ENCODE assay signal across 5 fruit fly cellular contexts in genomic region chr3R:11650105-11651039, dm6.
A peak's percentile ranks its signal among the peaks of the same experiment; 100 is the strongest.
TF ChIP-seq lines count a peak whose summit lies in the region.

Csk (minus strand) TSS chr3R:11650706.
Elp1 (plus strand) TSS chr3R:11650971.

- no peak for TF ChIP-seq CTCF in whole organism, embryonic (GFP tag; optimal IDR thresholded peaks at IDR 0.05; lab: Kevin White, UChicago)

TF ChIP-seq in whole organism, adult, 20 proteins besides CTCF, POLR2A, EP300 and RAD21 (continues in another document):
- peak; percentile 47 for TF ChIP-seq CG14711 (tag; optimal IDR thresholded peaks at IDR 0.05; lab: Kevin White, UChicago)
- peak; percentile 49 for TF ChIP-seq CG7045 (GFP tag; optimal IDR thresholded peaks at IDR 0.05; lab: Kevin White, UChicago)
- peak; percentile 76 for TF ChIP-seq toe (GFP tag; optimal IDR thresholded peaks at IDR 0.05; lab: Kevin White, UChicago)
- TF ChIP-seq tj (GFP tag; optimal IDR thresholded peaks at IDR 0.05; lab: Kevin White, UChicago): peak; percentile 42
- TF ChIP-seq cnc (optimal IDR thresholded peaks at IDR 0.05; lab: Kevin White, UChicago): no peak
- peak; percentile 43 for TF ChIP-seq Clk (GFP tag; optimal IDR thresholded peaks at IDR 0.05; lab: Kevin White, UChicago)
- TF ChIP-seq CG33017 (tag; optimal IDR thresholded peaks at IDR 0.05; lab: Kevin White, UChicago): peak; percentile 52
- peak; percentile 97 for TF ChIP-seq Mnt (GFP tag; optimal IDR thresholded peaks at IDR 0.05; lab: Kevin White, UChicago)
- TF ChIP-seq CG11617 (GFP tag; optimal IDR thresholded peaks at IDR 0.05; lab: Kevin White, UChicago): peak; percentile 66
- no peak for TF ChIP-seq CG12768 (GFP tag; optimal IDR thresholded peaks at IDR 0.05; lab: Kevin White, UChicago)
- peak; percentile 55 for TF ChIP-seq CG5204 (GFP tag; optimal IDR thresholded peaks at IDR 0.05; lab: Kevin White, UChicago)
- TF ChIP-seq kay (GFP tag; lab: Kevin White, UChicago; ENCODE audit: borderline replicate concordance): peak; percentile 65
- peak; percentile 59 for TF ChIP-seq Hr96 (GFP tag; optimal IDR thresholded peaks at IDR 0.05; lab: Kevin White, UChicago)
- TF ChIP-seq bab1 (GFP tag; optimal IDR thresholded peaks at IDR 0.05; lab: Kevin White, UChicago): peak; percentile 71
- TF ChIP-seq CG7101 (tag; optimal IDR thresholded peaks at IDR 0.05; lab: Kevin White, UChicago): peak; percentile 74
- TF ChIP-seq CG1620 (GFP tag; optimal IDR thresholded peaks at IDR 0.05; lab: Kevin White, UChicago): peak; percentile 76
- peak; percentile 78 for TF ChIP-seq cic (GFP tag; optimal IDR thresholded peaks at IDR 0.05; lab: Kevin White, UChicago)
- peak; percentile 67 for TF ChIP-seq pad (GFP tag; optimal IDR thresholded peaks at IDR 0.05; lab: Kevin White, UChicago)

TF ChIP-seq in whole organism, embryonic, 481 proteins besides CTCF, POLR2A, EP300 and RAD21 (continues in another document):
- TF ChIP-seq zfh2 (GFP tag; optimal IDR thresholded peaks at IDR 0.05; lab: Kevin White, UChicago) (peak; percentile 71), inv (GFP tag; IDR thresholded peaks at IDR 0.05; lab: Robert Waterston, UW; ENCODE audit: partially characterized antibody) (peak; percentile 37; the same call in 1 of the 2 replicates), CG11247 (GFP tag; IDR thresholded peaks at IDR 0.05; lab: Robert Waterston, UW) (no peak), CG10147 (GFP tag; optimal IDR thresholded peaks at IDR 0.05; lab: Kevin White, UChicago) (peak; percentile 52), CG3281 (GFP tag; optimal IDR thresholded peaks at IDR 0.05; lab: Kevin White, UChicago) (peak; percentile 20), vfl (GFP tag; optimal IDR thresholded peaks at IDR 0.05; lab: Kevin White, UChicago) (no peak), NC2α (GFP tag; optimal IDR thresholded peaks at IDR 0.05; lab: Kevin White, UChicago) (no peak), corto (GFP tag; optimal IDR thresholded peaks at IDR 0.05; lab: Kevin White, UChicago) (no peak), CG1792 (GFP tag; optimal IDR thresholded peaks at IDR 0.05; lab: Kevin White, UChicago) (peak; percentile 14), repo (GFP tag; optimal IDR thresholded peaks at IDR 0.05; lab: Kevin White, UChicago) (no peak), slp2 (GFP tag; optimal IDR thresholded peaks at IDR 0.05; lab: Kevin White, UChicago) (no peak), Six4 (GFP tag; optimal IDR thresholded peaks at IDR 0.05; lab: Kevin White, UChicago) (no peak), CG4707 (GFP tag; optimal IDR thresholded peaks at IDR 0.05; lab: Kevin White, UChicago) (no peak), CG10267 (tag; optimal IDR thresholded peaks at IDR 0.05; lab: Kevin White, UChicago) (peak; percentile 98), NfI (GFP tag; optimal IDR thresholded peaks at IDR 0.05; lab: Kevin White, UChicago) (peak; percentile 57), C15 (GFP tag; IDR thresholded peaks at IDR 0.05; lab: Robert Waterston, UW) (no peak), CG11504 (tag; optimal IDR thresholded peaks at IDR 0.05; lab: Kevin White, UChicago) (peak; percentile 75), CG16779 (GFP tag; IDR thresholded peaks at IDR 0.05; lab: Robert Waterston, UW) (no peak), Oaz (GFP tag; IDR thresholded peaks at IDR 0.05; lab: Robert Waterston, UW) (no peak)

TF ChIP-seq in whole organism, prepupa, 60 proteins besides CTCF, POLR2A, EP300 and RAD21 (continues in another document):
- TF ChIP-seq CG3919 (GFP tag; optimal IDR thresholded peaks at IDR 0.05; lab: Kevin White, UChicago): peak; percentile 56
- peak in 1 of 2 experiments; percentile 12 for TF ChIP-seq ss (GFP tag; optimal IDR thresholded peaks at IDR 0.05; lab: Kevin White, UChicago)
- TF ChIP-seq net (GFP tag; optimal IDR thresholded peaks at IDR 0.05; lab: Kevin White, UChicago): peak; percentile 23
- TF ChIP-seq Eip93F (GFP tag; optimal IDR thresholded peaks at IDR 0.05; lab: Kevin White, UChicago): peak; percentile 38
- TF ChIP-seq dac (GFP tag; optimal IDR thresholded peaks at IDR 0.05; lab: Kevin White, UChicago): peak; percentile 3
- no peak for TF ChIP-seq CG6163 (GFP tag; IDR thresholded peaks at IDR 0.05; lab: Robert Waterston, UW)
- TF ChIP-seq lz (GFP tag; optimal IDR thresholded peaks at IDR 0.05; lab: Kevin White, UChicago): peak; percentile 45
- TF ChIP-seq Sox102F (GFP tag; optimal IDR thresholded peaks at IDR 0.05; lab: Kevin White, UChicago): peak; percentile 57
- peak; percentile 6 for TF ChIP-seq CG6808 (GFP tag; optimal IDR thresholded peaks at IDR 0.05; lab: Kevin White, UChicago)
- peak; percentile 56 for TF ChIP-seq CG3032 (tag; optimal IDR thresholded peaks at IDR 0.05; lab: Kevin White, UChicago)
- peak; percentile 1 for TF ChIP-seq CG10669 (GFP tag; optimal IDR thresholded peaks at IDR 0.05; lab: Kevin White, UChicago)
- TF ChIP-seq CG6792 (GFP tag; optimal IDR thresholded peaks at IDR 0.05; lab: Kevin White, UChicago): peak; percentile 12
- TF ChIP-seq CG6276 (GFP tag; optimal IDR thresholded peaks at IDR 0.05; lab: Kevin White, UChicago): no peak
- peak; percentile 60 for TF ChIP-seq Met (GFP tag; optimal IDR thresholded peaks at IDR 0.05; lab: Kevin White, UChicago)
- no peak for TF ChIP-seq Blimp-1 (GFP tag; optimal IDR thresholded peaks at IDR 0.05; lab: Kevin White, UChicago)
- peak; percentile 39 for TF ChIP-seq topi (GFP tag; optimal IDR thresholded peaks at IDR 0.05; lab: Kevin White, UChicago)
- TF ChIP-seq CG4318 (GFP tag; optimal IDR thresholded peaks at IDR 0.05; lab: Kevin White, UChicago): no peak
- no peak for TF ChIP-seq salr (GFP tag; optimal IDR thresholded peaks at IDR 0.05; lab: Kevin White, UChicago)
- peak; percentile 51 for TF ChIP-seq cyc (GFP tag; optimal IDR thresholded peaks at IDR 0.05; lab: Kevin White, UChicago)

TF ChIP-seq in whole organism, pupa, 21 proteins besides CTCF, POLR2A, EP300 and RAD21:
- TF ChIP-seq D1 (tag; optimal IDR thresholded peaks at IDR 0.05; lab: Kevin White, UChicago) (no peak), CG8301 (tag; optimal IDR thresholded peaks at IDR 0.05; lab: Kevin White, UChicago) (peak; percentile 8), CG32121 (GFP tag; IDR thresholded peaks at IDR 0.05; lab: Robert Waterston, UW) (no peak; the same call in 1 of the 2 replicates), Ets98B (GFP tag; IDR thresholded peaks at IDR 0.05; lab: Robert Waterston, UW) (no peak), CG34367 (tag; optimal IDR thresholded peaks at IDR 0.05; lab: Kevin White, UChicago) (peak; percentile 26), CG15710 (tag; optimal IDR thresholded peaks at IDR 0.05; lab: Kevin White, UChicago) (peak; percentile 45), Snoo (tag; optimal IDR thresholded peaks at IDR 0.05; lab: Kevin White, UChicago) (no peak), CG13204 (GFP tag; optimal IDR thresholded peaks at IDR 0.05; lab: Kevin White, UChicago) (no peak), CG14655 (GFP tag; optimal IDR thresholded peaks at IDR 0.05; lab: Kevin White, UChicago) (peak; percentile 15), gl (tag; optimal IDR thresholded peaks at IDR 0.05; lab: Kevin White, UChicago) (no peak), CG4496 (GFP tag; IDR thresholded peaks at IDR 0.05; lab: Robert Waterston, UW) (0 out of 3 replicates have a peak, but pooled peaks have one; percentile 39), CG10348 (GFP tag; IDR thresholded peaks at IDR 0.05; lab: Robert Waterston, UW) (no peak), rn (GFP tag; IDR thresholded peaks at IDR 0.05; lab: Robert Waterston, UW) (no peak), fd96Ca (GFP tag; IDR thresholded peaks at IDR 0.05; lab: Robert Waterston, UW) (0 out of 3 replicates have a peak, but pooled peaks have one; percentile 18), CG17806 (tag; optimal IDR thresholded peaks at IDR 0.05; lab: Kevin White, UChicago) (peak; percentile 20), EcR (GFP tag; optimal IDR thresholded peaks at IDR 0.05; lab: Kevin White, UChicago) (no peak), CG12605 (GFP tag; IDR thresholded peaks at IDR 0.05; lab: Robert Waterston, UW) (no peak), Pif1A (GFP tag; optimal IDR thresholded peaks at IDR 0.05; lab: Kevin White, UChicago) (peak; percentile 23), Pif1B (GFP tag; optimal IDR thresholded peaks at IDR 0.05; lab: Kevin White, UChicago) (peak; percentile 6), CG8159 (tag; optimal IDR thresholded peaks at IDR 0.05; lab: Kevin White, UChicago) (peak; percentile 53), CG9948 (tag; optimal IDR thresholded peaks at IDR 0.05; lab: Kevin White, UChicago) (peak; percentile 24)
TF ChIP-seq in whole organism, pupa: peak in this region for 11.

TF ChIP-seq in whole organism, wandering third instar larva, 38 proteins besides CTCF, POLR2A, EP300 and RAD21 (continues in another document):
- TF ChIP-seq woc (GFP tag; optimal IDR thresholded peaks at IDR 0.05; lab: Kevin White, UChicago) (peak; percentile 79), Abd-B (GFP tag; optimal IDR thresholded peaks at IDR 0.05; lab: Kevin White, UChicago) (no peak), N (GFP tag; optimal IDR thresholded peaks at IDR 0.05; lab: Kevin White, UChicago) (peak; percentile 13), OdsH (GFP tag; optimal IDR thresholded peaks at IDR 0.05; lab: Kevin White, UChicago) (peak; percentile 16), rgr (GFP tag; optimal IDR thresholded peaks at IDR 0.05; lab: Kevin White, UChicago) (peak; percentile 69), ey (GFP tag; optimal IDR thresholded peaks at IDR 0.05; lab: Kevin White, UChicago) (peak; percentile 29), Sp1 (GFP tag; optimal IDR thresholded peaks at IDR 0.05; lab: Kevin White, UChicago) (peak; percentile 71), Dif (GFP tag; optimal IDR thresholded peaks at IDR 0.05; lab: Kevin White, UChicago; ENCODE audit: partially characterized antibody) (no peak), CG32264 (GFP tag; optimal IDR thresholded peaks at IDR 0.05; lab: Kevin White, UChicago) (no peak), brk (GFP tag; optimal IDR thresholded peaks at IDR 0.05; lab: Kevin White, UChicago) (no peak), jim (GFP tag; optimal IDR thresholded peaks at IDR 0.05; lab: Kevin White, UChicago) (no peak), Hr83 (GFP tag; optimal IDR thresholded peaks at IDR 0.05; lab: Kevin White, UChicago; ENCODE audit: poor library complexity, severe bottlenecking) (peak; percentile 27), Hr78 (GFP tag; optimal IDR thresholded peaks at IDR 0.05; lab: Kevin White, UChicago) (no peak), fru (GFP tag; optimal IDR thresholded peaks at IDR 0.05; lab: Kevin White, UChicago) (peak; percentile 62), sv (GFP tag; optimal IDR thresholded peaks at IDR 0.05; lab: Kevin White, UChicago) (peak; percentile 51), foxo (GFP tag; optimal IDR thresholded peaks at IDR 0.05; lab: Kevin White, UChicago) (peak in 1 of 2 experiments; percentile 72), Dfd (GFP tag; optimal IDR thresholded peaks at IDR 0.05; lab: Kevin White, UChicago) (no peak), CG9705 (GFP tag; optimal IDR thresholded peaks at IDR 0.05; lab: Kevin White, UChicago) (peak; percentile 41), h (GFP tag; optimal IDR thresholded peaks at IDR 0.05; lab: Kevin White, UChicago) (peak; percentile 63), CrebA (GFP tag; optimal IDR thresholded peaks at IDR 0.05; lab: Kevin White, UChicago; ENCODE audit: borderline replicate concordance) (no peak), tai (GFP tag; optimal IDR thresholded peaks at IDR 0.05; lab: Kevin White, UChicago) (no peak), dl (GFP tag; optimal IDR thresholded peaks at IDR 0.05; lab: Kevin White, UChicago; ENCODE audit: insufficient read depth in 1 of 2, partially characterized antibody in 2 of 2) (no peak)
